Worm (Caenorhabditis elegans): Measurements from ENCODE around the gene F28H6.8.

The F28H6.8 gene

ce11 chrX:14169569-14170031 lies 35.5 kb upstream of the F28H6.8 start, which contains the start of gene sym-4 (continued):
- TF ChIP-seq nfya-1 (tag; optimal IDR thresholded peaks at IDR 0.05; ENCODE audit: borderline replicate concordance, insufficient read depth): no peak
- peak; percentile 90 for TF ChIP-seq lin-40 (tag; optimal IDR thresholded peaks at IDR 0.05)
- TF ChIP-seq bed-1 (GFP tag; IDR thresholded peaks at IDR 0.05): no peak
- TF ChIP-seq nhr-90 (tag; optimal IDR thresholded peaks at IDR 0.05): peak; percentile 91
- no peak for TF ChIP-seq nhr-27 (tag; optimal IDR thresholded peaks at IDR 0.05)
- TF ChIP-seq atf-7 (tag; optimal IDR thresholded peaks at IDR 0.05): peak; percentile 78
- no peak for TF ChIP-seq attf-6 (GFP tag; IDR thresholded peaks at IDR 0.05)
- TF ChIP-seq D2030.7 (GFP tag; IDR thresholded peaks at IDR 0.05): no peak
- TF ChIP-seq cebp-1 (GFP tag; IDR thresholded peaks at IDR 0.05): peak; percentile 80
- TF ChIP-seq cebp-1 (tag; optimal IDR thresholded peaks at IDR 0.05): peak; percentile 93
- TF ChIP-seq aptf-2 (GFP tag; conservative IDR thresholded peaks at IDR 0.05): no peak
- TF ChIP-seq ztf-25 (GFP tag; IDR thresholded peaks at IDR 0.05): no peak
- no peak for TF ChIP-seq madf-6 (GFP tag; IDR thresholded peaks at IDR 0.05)
- no peak for TF ChIP-seq dpff-1 (tag; optimal IDR thresholded peaks at IDR 0.05)
- no peak for TF ChIP-seq F57A8.1 (GFP tag; optimal IDR thresholded peaks at IDR 0.05)
- no peak for TF ChIP-seq hsf-1 (GFP tag; IDR thresholded peaks at IDR 0.05)
- TF ChIP-seq F55B11.4 (tag; optimal IDR thresholded peaks at IDR 0.05; ENCODE audit: borderline replicate concordance, insufficient read depth): no peak
- TF ChIP-seq C17E4.6 (GFP tag; IDR thresholded peaks at IDR 0.05): no peak
- no peak for TF ChIP-seq attf-3 (GFP tag; conservative IDR thresholded peaks at IDR 0.05)
- TF ChIP-seq sea-2 (GFP tag; IDR thresholded peaks at IDR 0.05): no peak
- no peak for TF ChIP-seq tbx-9 (tag; optimal IDR thresholded peaks at IDR 0.05; ENCODE audit: borderline replicate concordance)
- no peak for TF ChIP-seq egl-18 (GFP tag; IDR thresholded peaks at IDR 0.05)
- no peak for TF ChIP-seq F33H1.4 (GFP tag; IDR thresholded peaks at IDR 0.05)
- TF ChIP-seq madf-8 (GFP tag; conservative IDR thresholded peaks at IDR 0.05): no peak
- no peak for TF ChIP-seq ztf-3 (GFP tag; optimal IDR thresholded peaks at IDR 0.05)
- peak; percentile 92 for TF ChIP-seq ekl-4 (GFP tag; IDR thresholded peaks at IDR 0.05)
- TF ChIP-seq C06A6.2 (GFP tag; conservative IDR thresholded peaks at IDR 0.05): peak; percentile 85
- TF ChIP-seq hlh-12 (tag; optimal IDR thresholded peaks at IDR 0.05): no peak
- peak; percentile 98 for TF ChIP-seq ets-4 (GFP tag; optimal IDR thresholded peaks at IDR 0.05)
- TF ChIP-seq nhr-80 (tag; optimal IDR thresholded peaks at IDR 0.05): peak; percentile 100
- TF ChIP-seq bed-2 (GFP tag; IDR thresholded peaks at IDR 0.05): no peak
- no peak for TF ChIP-seq F52B5.7 (tag; optimal IDR thresholded peaks at IDR 0.05)
- peak; percentile 30 for TF ChIP-seq B0261.1 (tag; optimal IDR thresholded peaks at IDR 0.05)
- peak; percentile 24 for TF ChIP-seq tlf-1 (GFP tag; optimal IDR thresholded peaks at IDR 0.05)
- no peak for TF ChIP-seq hlh-26 (GFP tag; conservative IDR thresholded peaks at IDR 0.05)
- no peak for TF ChIP-seq nhr-179 (tag; optimal IDR thresholded peaks at IDR 0.05)
- no peak for TF ChIP-seq aptf-3 (GFP tag; IDR thresholded peaks at IDR 0.05)
- peak; percentile 89 for TF ChIP-seq ztf-26 (tag; optimal IDR thresholded peaks at IDR 0.05)
- no peak for TF ChIP-seq rpc-1 (optimal IDR thresholded peaks at IDR 0.05)
- no peak for TF ChIP-seq rpc-1 (tag; optimal IDR thresholded peaks at IDR 0.05)
- TF ChIP-seq F10E7.11 (tag; optimal IDR thresholded peaks at IDR 0.05): no peak
- no peak for TF ChIP-seq snpc-1.3 (tag; optimal IDR thresholded peaks at IDR 0.05; ENCODE audit: insufficient read depth)
- no peak for TF ChIP-seq ztf-6 (GFP tag; IDR thresholded peaks at IDR 0.05)
- no peak for TF ChIP-seq snpc-1.1 (tag; optimal IDR thresholded peaks at IDR 0.05; ENCODE audit: insufficient read depth)
- no peak for TF ChIP-seq nfya-2 (GFP tag; IDR thresholded peaks at IDR 0.05)
- TF ChIP-seq lag-1 (GFP tag; IDR thresholded peaks at IDR 0.05): no peak
- TF ChIP-seq dpl-1 (GFP tag; optimal IDR thresholded peaks at IDR 0.05): no peak
- no peak for TF ChIP-seq hrde-1 (tag; optimal IDR thresholded peaks at IDR 0.05; ENCODE audit: borderline replicate concordance)
- TF ChIP-seq hmg-20 (GFP tag; IDR thresholded peaks at IDR 0.05): no peak
- TF ChIP-seq lin-54 (GFP tag; optimal IDR thresholded peaks at IDR 0.05): peak; percentile 66
